Fruit fly (Drosophila melanogaster) whole organism, wandering third instar larva: ENCODE measurements around the gene CG9609.

Experiments
- Abd-B ChIP-seq: fragments of >200 bp; optimal IDR thresholded peaks from 2 replicates; lab custom pipeline; 2017; ENCODE audit warnings: missing biosample characterization, missing genetic modification characterization
- CG32264 ChIP-seq: fragments of 200-800 bp; sonication (Bioruptor generic); optimal IDR thresholded peaks from 2 replicates; lab custom pipeline; 2016; ENCODE audit warnings: missing biosample characterization, missing genetic modification characterization
- CG9705 ChIP-seq: fragments of 200-800 bp; sonication (Bioruptor generic); optimal IDR thresholded peaks from 2 replicates; lab custom pipeline; 2018; ENCODE audit warnings: missing biosample characterization, mild to moderate bottlenecking, missing genetic modification characterization
- CrebA ChIP-seq: fragments of 200-800 bp; sonication (Bioruptor generic); optimal IDR thresholded peaks from 2 replicates; lab custom pipeline; 2016; ENCODE audit warnings: missing biosample characterization, mild to moderate bottlenecking, missing genetic modification characterization, borderline replicate concordance
- Dfd ChIP-seq: fragments of >200 bp; optimal IDR thresholded peaks from 2 replicates; lab custom pipeline; 2017; ENCODE audit warnings: missing biosample characterization, missing genetic modification characterization
- Dif ChIP-seq: fragments of 200-275, 200-300 bp; sonication (Bioruptor generic); optimal IDR thresholded peaks from 2 replicates; lab custom pipeline; 2018; ENCODE audit warnings: missing biosample characterization, missing genetic modification characterization; ENCODE audit not compliant: partially characterized antibody
- GATAd ChIP-seq: sonication (Bioruptor generic); optimal IDR thresholded peaks from 2 replicates; lab custom pipeline; 2016; ENCODE audit warnings: missing biosample characterization, missing genetic modification characterization
- HLH106 ChIP-seq: fragments of 200-800 bp; optimal IDR thresholded peaks from 3 replicates; lab custom pipeline; 2019; ENCODE audit warnings: missing biosample characterization, mild to moderate bottlenecking, missing genetic modification characterization, moderate library complexity
- Hnf4 ChIP-seq: fragments of 200-800 bp; sonication (Bioruptor generic); optimal IDR thresholded peaks from 2 replicates; lab custom pipeline; 2016; ENCODE audit warnings: missing biosample characterization, mild to moderate bottlenecking, missing genetic modification characterization
- Hr78 ChIP-seq: fragments of >200 bp; optimal IDR thresholded peaks from 2 replicates; lab custom pipeline; 2017; ENCODE audit warnings: missing biosample characterization, missing genetic modification characterization
- Hr83 ChIP-seq: fragments of 200-300 bp; sonication (Bioruptor generic); optimal IDR thresholded peaks from 2 replicates; lab custom pipeline; 2016; ENCODE audit warnings: missing biosample characterization, mild to moderate bottlenecking, missing genetic modification characterization, moderate library complexity; ENCODE audit not compliant: poor library complexity, severe bottlenecking
- Jra ChIP-seq: sonication (Bioruptor generic); optimal IDR thresholded peaks from 2 replicates; lab custom pipeline; 2016; ENCODE audit warnings: missing biosample characterization, missing genetic modification characterization
- Mio ChIP-seq: sonication (Bioruptor generic); optimal IDR thresholded peaks from 2 replicates; lab custom pipeline; 2016; ENCODE audit warnings: missing biosample characterization, missing genetic modification characterization
- Myc ChIP-seq: fragments of >200 bp; optimal IDR thresholded peaks from 2 replicates; lab custom pipeline; 2017
- N ChIP-seq: fragments of >200 bp; optimal IDR thresholded peaks from 2 replicates; lab custom pipeline; 2018; ENCODE audit warnings: missing biosample characterization, missing external identifiers, missing genetic modification characterization
- OdsH ChIP-seq: fragments of 200-800 bp; sonication (Bioruptor generic); optimal IDR thresholded peaks from 2 replicates; lab custom pipeline; 2016; ENCODE audit warnings: missing biosample characterization, mild to moderate bottlenecking, missing genetic modification characterization
- Rel ChIP-seq, 2 experiments: fragments of 200-800 bp; sonication (Bioruptor generic) in 1 of 2; optimal IDR thresholded peaks; 2 replicates in 1 of 2; 3 replicates in 1 of 2; lab custom pipeline; 2016 to 2019; ENCODE audit warnings: mild to moderate bottlenecking in 2 of 2, missing biosample characterization in 2 of 2, missing genetic modification characterization in 2 of 2, moderate library complexity in 1 of 2
- Sp1 ChIP-seq: fragments of 200-800 bp; sonication (Bioruptor generic); optimal IDR thresholded peaks from 3 replicates; lab custom pipeline; 2019; ENCODE audit warnings: missing biosample characterization, mild to moderate bottlenecking, missing genetic modification characterization, moderate library complexity
- Vsx2 ChIP-seq: fragments of 200-300, 225-300 bp; sonication (Bioruptor generic); optimal IDR thresholded peaks from 2 replicates; lab custom pipeline; 2018; ENCODE audit warnings: missing biosample characterization, missing genetic modification characterization; ENCODE audit not compliant: partially characterized antibody
- br ChIP-seq: fragments of 200-800 bp; sonication (Bioruptor generic); optimal IDR thresholded peaks from 2 replicates; lab custom pipeline; 2016; ENCODE audit warnings: missing biosample characterization, missing genetic modification characterization
- brk ChIP-seq: fragments of 200-800 bp; sonication (Bioruptor generic); optimal IDR thresholded peaks from 2 replicates; lab custom pipeline; 2016; ENCODE audit warnings: missing biosample characterization, mild to moderate bottlenecking, missing genetic modification characterization
- dl ChIP-seq, 2 experiments: fragments of 175-275, 200-275 bp in 1 of 2; fragments of 200-275 bp in 1 of 2; sonication (Bioruptor generic); optimal IDR thresholded peaks; lab custom pipeline; 2018; ENCODE audit warnings: mild to moderate bottlenecking in 2 of 2, missing biosample characterization in 2 of 2, missing genetic modification characterization in 2 of 2, moderate library complexity in 2 of 2; ENCODE audit not compliant: partially characterized antibody in 2 of 2, insufficient read depth in 1 of 2
- dmrt93B ChIP-seq: fragments of 200-800 bp; sonication (Bioruptor generic); optimal IDR thresholded peaks from 2 replicates; lab custom pipeline; 2018; ENCODE audit warnings: missing biosample characterization, mild to moderate bottlenecking, missing genetic modification characterization
- dsf ChIP-seq: sonication (Bioruptor generic); optimal IDR thresholded peaks from 2 replicates; lab custom pipeline; 2016; ENCODE audit warnings: missing biosample characterization, missing genetic modification characterization, borderline replicate concordance
- ey ChIP-seq: fragments of 200-800 bp; sonication (Bioruptor generic); optimal IDR thresholded peaks from 2 replicates; lab custom pipeline; 2016; ENCODE audit warnings: missing biosample characterization, missing genetic modification characterization
- foxo ChIP-seq, 2 experiments: fragments of 200-800 bp; sonication (Bioruptor generic); optimal IDR thresholded peaks; 2 replicates in 1 of 2; 3 replicates in 1 of 2; lab custom pipeline; 2016 to 2017; ENCODE audit warnings: missing biosample characterization in 2 of 2, missing genetic modification characterization in 2 of 2
- fru ChIP-seq: fragments of 200-800 bp; sonication (Bioruptor generic); optimal IDR thresholded peaks from 3 replicates; lab custom pipeline; 2016; ENCODE audit warnings: missing biosample characterization, mild to moderate bottlenecking, missing genetic modification characterization
- h ChIP-seq: fragments of 200-800 bp; sonication (Bioruptor generic); optimal IDR thresholded peaks from 3 replicates; lab custom pipeline; 2016; ENCODE audit warnings: missing biosample characterization, mild to moderate bottlenecking, missing genetic modification characterization
- jim ChIP-seq: fragments of 175-275, 200-325 bp; sonication (Bioruptor generic); optimal IDR thresholded peaks from 2 replicates; lab custom pipeline; 2016; ENCODE audit warnings: missing biosample characterization, mild to moderate bottlenecking, missing genetic modification characterization
- lola ChIP-seq: fragments of >200 bp; optimal IDR thresholded peaks from 2 replicates; lab custom pipeline; 2017; ENCODE audit warnings: missing biosample characterization, missing genetic modification characterization
- pan ChIP-seq: fragments of >200 bp; optimal IDR thresholded peaks from 2 replicates; lab custom pipeline; 2017
- psq ChIP-seq: fragments of 200-800 bp; sonication (Bioruptor generic); optimal IDR thresholded peaks from 3 replicates; lab custom pipeline; 2017; ENCODE audit warnings: missing biosample characterization, mild to moderate bottlenecking, missing genetic modification characterization, moderate library complexity
- rgr ChIP-seq: fragments of 200-800 bp; sonication (Bioruptor generic); optimal IDR thresholded peaks from 3 replicates; lab custom pipeline; 2016; ENCODE audit warnings: missing biosample characterization, mild to moderate bottlenecking, missing genetic modification characterization
- sage ChIP-seq: fragments of 200-800 bp; sonication (Bioruptor generic); optimal IDR thresholded peaks from 2 replicates; lab custom pipeline; 2016; ENCODE audit warnings: missing biosample characterization, mild to moderate bottlenecking, missing genetic modification characterization
- sv ChIP-seq: fragments of 200-800 bp; sonication (Bioruptor generic); optimal IDR thresholded peaks from 3 replicates; lab custom pipeline; 2016; ENCODE audit warnings: missing biosample characterization, missing genetic modification characterization
- tai ChIP-seq: sonication (Bioruptor generic); optimal IDR thresholded peaks from 2 replicates; lab custom pipeline; 2016; ENCODE audit warnings: missing biosample characterization, missing genetic modification characterization
- usp ChIP-seq: fragments of >200 bp; optimal IDR thresholded peaks from 2 replicates; lab custom pipeline; 2017; ENCODE audit warnings: missing biosample characterization, missing genetic modification characterization
- woc ChIP-seq: sonication (Bioruptor generic); optimal IDR thresholded peaks from 2 replicates; lab custom pipeline; 2016; ENCODE audit warnings: missing biosample characterization, mild to moderate bottlenecking, missing genetic modification characterization

The CG9609 gene

dm6 chrX:16750712-16751578 lies 35.9 kb downstream of the CG9609 start:
- TF ChIP-seq pan (lab: Kevin White, UChicago) (no peak), Sp1 (GFP tag; lab: Kevin White, UChicago) (peak; percentile 96), Mio (GFP tag; lab: Kevin White, UChicago) (no peak), Myc (lab: Kevin White, UChicago) (no peak), sage (GFP tag; lab: Kevin White, UChicago) (peak; percentile 65), Rel (GFP tag; optimal IDR thresholded peaks at IDR 0.05; lab: Kevin White, UChicago) (peak; percentile 80), Rel (tag; optimal IDR thresholded peaks at IDR 0.05; lab: Kevin White, UChicago) (peak; percentile 68), psq (peak; percentile 86), dl (GFP tag; optimal IDR thresholded peaks at IDR 0.05; lab: Kevin White, UChicago; ENCODE audit: insufficient read depth in 1 of 2, partially characterized antibody in 2 of 2) (peak in 1 of 2 experiments; percentile 18), CrebA (GFP tag; lab: Kevin White, UChicago) (peak; percentile 52), ey (GFP tag; lab: Kevin White, UChicago) (peak; percentile 67), Jra (GFP tag; lab: Kevin White, UChicago) (peak; percentile 13), jim (GFP tag; lab: Kevin White, UChicago) (peak; percentile 94), GATAd (GFP tag; lab: Kevin White, UChicago) (no peak), OdsH (peak; percentile 78), fru (GFP tag; lab: Kevin White, UChicago) (peak; percentile 85), HLH106 (tag; lab: Kevin White, UChicago) (peak; percentile 88), Abd-B (GFP tag; lab: Kevin White, UChicago) (no peak), h (GFP tag; lab: Kevin White, UChicago) (peak; percentile 85), CG9705 (GFP tag; lab: Kevin White, UChicago) (peak; percentile 81), woc (GFP tag; lab: Kevin White, UChicago) (peak; percentile 83), tai (GFP tag; lab: Kevin White, UChicago) (no peak), usp (GFP tag; lab: Kevin White, UChicago) (no peak), CG32264 (peak; percentile 11), br (peak; percentile 70), brk (GFP tag; lab: Kevin White, UChicago) (peak; percentile 55), Vsx2 (GFP tag; lab: Kevin White, UChicago) (peak; percentile 63), foxo (GFP tag; optimal IDR thresholded peaks at IDR 0.05; lab: Kevin White, UChicago) (peak in 1 of 2 experiments; percentile 77), Hnf4 (GFP tag; lab: Kevin White, UChicago) (peak; percentile 62), dsf (peak; percentile 1), dmrt93B (GFP tag; lab: Kevin White, UChicago) (peak; percentile 76), Hr83 (GFP tag; lab: Kevin White, UChicago) (peak; percentile 28), Dif (GFP tag; lab: Kevin White, UChicago) (peak; percentile 26), lola (GFP tag; lab: Kevin White, UChicago) (no peak), Hr78 (GFP tag; lab: Kevin White, UChicago) (no peak), rgr (GFP tag; lab: Kevin White, UChicago) (peak; percentile 73), N (no peak), sv (GFP tag; lab: Kevin White, UChicago) (peak; percentile 54), Dfd (GFP tag; lab: Kevin White, UChicago) (no peak)
- TF ChIP-seq, all 38 proteins: peak for 27

- TF ChIP-seq Jra (GFP tag; lab: Kevin White, UChicago) (no peak), Hnf4 (GFP tag; lab: Kevin White, UChicago) (no peak), brk (GFP tag; lab: Kevin White, UChicago) (no peak), foxo (GFP tag; optimal IDR thresholded peaks at IDR 0.05; lab: Kevin White, UChicago) (no peak), CG32264 (no peak), woc (GFP tag; lab: Kevin White, UChicago) (no peak), rgr (GFP tag; lab: Kevin White, UChicago) (no peak), CrebA (GFP tag; lab: Kevin White, UChicago) (no peak), Abd-B (GFP tag; lab: Kevin White, UChicago) (no peak), dsf (no peak), psq (no peak), lola (GFP tag; lab: Kevin White, UChicago) (no peak), GATAd (GFP tag; lab: Kevin White, UChicago) (no peak)
Measured at dm6 chrX:16749324-16749723, 37.5 kb downstream of the CG9609 start.
